Worm (Caenorhabditis elegans) whole organism, late embryonic: ENCODE results near the gene Y51H7C.41.
A peak's percentile ranks its signal among the peaks of the same experiment; 100 is the strongest.
"Not testable (repeated sequence)": the region's sequence is repeated elsewhere in the genome, so short reads cannot be mapped to it uniquely, and the experiment has no call there.

Experiments
- C38D4.7 ChIP-seq: fragments of 200-800 bp; sonication (Bioruptor generic); optimal IDR thresholded peaks from 2 replicates; lab custom pipeline; 2018; ENCODE audit warnings: mild to moderate bottlenecking, missing genetic modification characterization, moderate library complexity, missing compliant biosample characterization
- F13H6.1 ChIP-seq: sonication (generic microtip); optimal IDR thresholded peaks from 2 replicates; lab custom pipeline; 2016; ENCODE audit warnings: missing genetic modification characterization, missing compliant biosample characterization
- ama-1 ChIP-seq: fragments of 150-350 bp; optimal IDR thresholded peaks from 2 replicates; lab custom pipeline; 2014
- ceh-14 ChIP-seq: sonication (generic microtip); optimal IDR thresholded peaks from 2 replicates; lab custom pipeline; 2016; ENCODE audit warnings: missing genotype, missing genetic modification characterization, missing compliant biosample characterization
- ceh-18 ChIP-seq: sonication (generic microtip); optimal IDR thresholded peaks from 2 replicates; lab custom pipeline; 2016; ENCODE audit warnings: missing genetic modification characterization, missing compliant biosample characterization
- ceh-24 ChIP-seq: sonication (generic microtip); optimal IDR thresholded peaks from 2 replicates; lab custom pipeline; 2016; ENCODE audit warnings: mild to moderate bottlenecking, missing genetic modification characterization, missing compliant biosample characterization
- ceh-30 ChIP-seq: fragments of 150-350 bp; optimal IDR thresholded peaks from 2 replicates; lab custom pipeline; 2014; ENCODE audit warnings: missing biosample characterization, missing genetic modification characterization
- ceh-31 ChIP-seq: sonication (generic microtip); optimal IDR thresholded peaks from 2 replicates; lab custom pipeline; 2016; ENCODE audit warnings: missing genetic modification characterization, missing compliant biosample characterization
- ceh-34 ChIP-seq: sonication (generic microtip); optimal IDR thresholded peaks from 2 replicates; lab custom pipeline; 2016; ENCODE audit warnings: mild to moderate bottlenecking, missing genetic modification characterization, missing compliant biosample characterization
- ceh-6 ChIP-seq: fragments of 200-800 bp; sonication (Bioruptor generic); optimal IDR thresholded peaks from 2 replicates; lab custom pipeline; 2018; ENCODE audit warnings: mild to moderate bottlenecking, missing genetic modification characterization, missing compliant biosample characterization
- gmeb-2 ChIP-seq: sonication (generic microtip); optimal IDR thresholded peaks from 2 replicates; lab custom pipeline; 2016; ENCODE audit warnings: missing genetic modification characterization, inconsistent platforms, missing compliant biosample characterization
- mec-3 ChIP-seq: sonication (generic microtip); optimal IDR thresholded peaks from 2 replicates; lab custom pipeline; 2016; ENCODE audit warnings: borderline replicate concordance, missing genetic modification characterization, missing compliant biosample characterization
- nfya-1 ChIP-seq: sonication (generic microtip); optimal IDR thresholded peaks from 2 replicates; lab custom pipeline; 2017; ENCODE audit warnings: missing genetic modification characterization, mild to moderate bottlenecking, missing compliant biosample characterization, antibody characterized with exemption, moderate library complexity
- pax-1 ChIP-seq: fragments of 150-350 bp; optimal IDR thresholded peaks from 2 replicates; lab custom pipeline; 2014; ENCODE audit warnings: missing biosample characterization, missing genetic modification characterization
- ref-2 ChIP-seq: sonication (generic microtip); optimal IDR thresholded peaks from 2 replicates; lab custom pipeline; 2016; ENCODE audit warnings: missing genetic modification characterization, missing compliant biosample characterization
- rnt-1 ChIP-seq: sonication (generic microtip); optimal IDR thresholded peaks from 2 replicates; lab custom pipeline; 2016; ENCODE audit warnings: missing genetic modification characterization, missing compliant biosample characterization
- sox-2 ChIP-seq: fragments of 200-800 bp; sonication (Bioruptor generic); IDR thresholded peaks from 2 replicates; pipeline ENCODE4 v1.3.6; 2022; ENCODE audit warnings: missing genetic modification reagents, missing genetic modification characterization, missing compliant biosample characterization
- tbx-2 ChIP-seq: sonication (generic microtip); optimal IDR thresholded peaks from 2 replicates; lab custom pipeline; 2016; ENCODE audit warnings: missing genetic modification characterization, missing compliant biosample characterization
- unc-3 ChIP-seq, 2 experiments: fragments of 200-800 bp in 1 of 2; sonication (Bioruptor generic) in 1 of 2; sonication (generic microtip) in 1 of 2; conservative IDR thresholded peaks in 1 of 2; optimal IDR thresholded peaks in 1 of 2; 2 replicates each; pipeline versions ENCODE4 v1.3.6 to Lab custom; 2016 to 2022; ENCODE audit warnings: missing compliant biosample characterization in 2 of 2, missing genetic modification characterization in 2 of 2, missing genetic modification reagents in 1 of 2
- unc-42 ChIP-seq: sonication (generic microtip); optimal IDR thresholded peaks from 2 replicates; lab custom pipeline; 2016; ENCODE audit warnings: missing genotype, missing genetic modification characterization, missing compliant biosample characterization
- unc-86 ChIP-seq: sonication (generic microtip); optimal IDR thresholded peaks from 2 replicates; lab custom pipeline; 2016; ENCODE audit warnings: missing genetic modification characterization, missing compliant biosample characterization

Gene Y51H7C.41

ce11 chrII:1437449-1438335 lies 34.6 kb downstream of the Y51H7C.41 start, which contains the start of gene nol-6:
TSS of gene nol-6 (minus strand) at chrII:1437499.
- no peak for TF ChIP-seq rnt-1 (tag; lab: Kevin White, UChicago)
- peak; percentile 9 for TF ChIP-seq tbx-2 (tag; lab: Kevin White, UChicago)
- TF ChIP-seq unc-86 (tag; lab: Kevin White, UChicago): no peak
- peak; percentile 14 for TF ChIP-seq nfya-1 (tag; lab: Kevin White, UChicago)
- TF ChIP-seq ceh-30: no peak
- TF ChIP-seq F13H6.1: no peak
- no peak for TF ChIP-seq sox-2 (GFP tag; lab: Robert Waterston, UW)
- no peak for TF ChIP-seq ceh-6 (GFP tag; lab: Kevin White, UChicago)
- TF ChIP-seq pax-1 (tag; lab: Kevin White, UChicago): no peak

DNA sequence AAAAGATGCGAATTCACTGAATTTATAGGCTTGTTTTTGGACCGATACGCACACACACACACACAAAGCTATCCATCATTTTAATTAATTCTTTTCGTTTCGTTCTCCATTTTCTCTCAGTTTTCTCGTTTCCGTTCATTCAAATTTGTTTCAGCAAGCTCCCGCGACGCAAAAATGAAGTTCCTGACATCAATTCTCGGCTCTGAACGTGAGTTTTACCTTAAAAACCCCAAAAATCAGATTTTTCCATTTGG lies 35.1 kb downstream of the Y51H7C.41 start, which contains the start of gene Y51H7C.3:
TSS of gene Y51H7C.3 (plus strand) at position 155 of the 254 bp plus-strand sequence.
- TF ChIP-seq ref-2 (tag; lab: Kevin White, UChicago) (no peak), ceh-31 (tag; lab: Kevin White, UChicago) (no peak), ceh-24 (no peak), unc-42 (tag; lab: Kevin White, UChicago) (no peak)

ce11 chrII:1441479-1441878 lies 38.4 kb downstream of the Y51H7C.41 start:
- TF ChIP-seq ceh-34 (tag; lab: Kevin White, UChicago) (no peak), mec-3 (tag; lab: Kevin White, UChicago) (peak; percentile 66)
- TF ChIP-seq, all 69 proteins: peak for 1

ce11 chrII:1444911-1445310 lies 41.8 kb downstream of the Y51H7C.41 start, which contains the start of gene scl-17:
TSS of gene scl-17 (plus strand) at chrII:1445211.
- TF ChIP-seq ceh-34 (tag; lab: Kevin White, UChicago): no peak
- no peak for TF ChIP-seq ama-1 (lab: Kevin White, UChicago)
- no peak for TF ChIP-seq ceh-14
- no peak for TF ChIP-seq gmeb-2 (tag; lab: Kevin White, UChicago)

DNA sequence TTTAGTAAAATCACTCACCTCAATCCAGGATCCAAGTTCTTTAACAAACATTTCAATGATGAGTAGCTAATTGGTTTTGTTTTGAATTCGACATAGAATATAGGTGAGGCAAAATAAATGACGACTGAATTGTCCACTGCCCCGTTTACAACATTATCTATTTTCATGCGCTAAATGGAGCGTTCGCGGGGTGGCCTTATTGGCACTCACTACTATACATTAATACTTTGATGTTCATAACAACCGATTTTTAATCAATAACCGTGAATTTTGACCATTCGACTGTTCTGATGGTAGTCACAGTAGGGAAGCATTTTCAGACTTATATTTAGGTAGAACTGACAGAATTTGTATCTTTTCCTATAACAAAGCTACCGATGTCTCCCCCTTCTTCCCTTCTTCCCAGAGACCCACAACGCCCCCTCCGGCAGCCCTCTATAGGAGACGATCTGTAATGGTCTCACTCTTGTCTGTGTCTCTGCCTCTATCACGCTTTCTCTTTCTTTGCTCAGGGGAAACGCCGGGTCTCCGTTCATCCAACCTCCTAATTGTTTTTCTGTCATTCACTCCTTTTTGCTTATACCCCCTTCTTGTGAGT lies 43.7 kb downstream of the Y51H7C.41 start, which contains the start of gene Y51H7C.12:
TSS of gene Y51H7C.12 (minus strand) at position 51 of the 598 bp plus-strand sequence.
- TF ChIP-seq ceh-31 (tag; lab: Kevin White, UChicago); ceh-18; C38D4.7 (GFP tag; lab: Kevin White, UChicago): not testable (repeated sequence)
- TF ChIP-seq, all 69 proteins: peak for 0; not testable (repeated sequence) for 69

DNA sequence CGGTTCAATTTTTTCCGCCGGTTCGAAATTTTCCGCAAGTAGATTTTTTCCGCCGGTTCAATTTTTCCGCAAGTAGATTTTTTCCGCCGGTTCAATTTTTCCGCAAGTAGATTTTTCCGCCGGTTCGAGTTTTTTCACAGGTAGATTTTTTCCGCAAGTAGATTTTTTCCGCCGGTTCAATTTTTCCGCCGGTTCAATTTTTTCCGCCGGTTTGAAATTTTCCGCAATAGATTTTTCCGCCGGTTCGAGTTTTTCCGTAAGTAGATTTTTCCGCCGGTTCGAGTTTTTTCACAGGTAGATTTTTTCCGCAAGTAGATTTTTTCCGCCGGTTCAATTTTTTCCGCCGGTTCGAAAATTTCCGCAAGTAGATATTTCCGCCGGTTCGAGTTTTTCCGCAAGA lies 48.9 kb downstream of the Y51H7C.41 start:
- TF ChIP-seq unc-3 (GFP tag; conservative IDR thresholded peaks at IDR 0.05; lab: Robert Waterston, UW): peak; percentile 60
- not testable (repeated sequence) for TF ChIP-seq unc-3 (tag; optimal IDR thresholded peaks at IDR 0.05; lab: Kevin White, UChicago)
